Worm (Caenorhabditis elegans): Measurements from ENCODE around the gene ptrn-1.

ptrn-1 gene

DNA sequence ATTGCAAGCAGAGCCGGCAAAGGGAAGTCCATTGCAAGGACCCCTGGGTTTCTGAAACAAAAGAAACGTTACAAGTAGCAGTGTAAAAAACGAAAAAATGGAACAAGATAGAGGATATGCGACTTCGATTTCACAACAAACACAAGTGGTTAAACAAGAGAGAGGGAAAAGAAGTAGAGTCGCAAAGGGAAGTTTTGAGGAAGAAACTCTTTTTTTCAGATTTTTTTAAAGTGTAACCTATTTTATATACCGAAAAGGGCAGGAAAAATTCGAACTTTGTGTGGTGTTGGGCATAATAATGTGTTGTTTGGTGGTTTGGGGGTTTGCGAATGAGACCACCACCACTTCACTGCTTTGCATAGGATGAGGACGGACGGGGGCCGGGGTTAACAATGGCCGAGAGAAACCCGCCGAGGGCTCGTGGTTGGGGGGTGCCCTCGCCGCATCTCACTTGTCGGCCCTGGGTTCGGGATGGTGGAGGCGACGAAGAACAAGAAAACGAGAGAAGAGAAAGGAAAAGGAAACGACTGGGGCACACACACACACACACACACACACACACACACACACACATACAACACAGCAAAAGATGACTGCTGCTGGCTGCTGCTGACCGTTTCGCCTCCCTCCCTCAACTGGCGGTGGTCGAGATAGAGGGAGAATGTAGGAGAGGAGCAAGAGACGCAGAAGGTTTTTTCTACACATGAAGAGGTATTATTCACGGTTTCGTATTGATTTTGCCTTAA, at the start of gene ptrn-1:
TSS of gene ptrn-1 (minus strand) at position 51 of the 746 bp plus-strand sequence.
- TF ChIP-seq ceh-9 (tag; optimal IDR thresholded peaks at IDR 0.05) (no peak), ceh-18 (tag; optimal IDR thresholded peaks at IDR 0.05) (peak; percentile 83), madf-2 (tag; optimal IDR thresholded peaks at IDR 0.05) (no peak), rnt-1 (tag; optimal IDR thresholded peaks at IDR 0.05) (peak; percentile 68), che-1 (tag; optimal IDR thresholded peaks at IDR 0.05) (peak; percentile 47), pros-1 (tag; optimal IDR thresholded peaks at IDR 0.05) (peak; percentile 34), zip-5 (tag; optimal IDR thresholded peaks at IDR 0.05) (peak; percentile 6), ceh-6 (GFP tag; optimal IDR thresholded peaks at IDR 0.05) (peak; percentile 30), nhr-11 (tag; optimal IDR thresholded peaks at IDR 0.05) (no peak), K02D7.2 (tag; optimal IDR thresholded peaks at IDR 0.05) (peak; percentile 21), ahr-1 (tag; optimal IDR thresholded peaks at IDR 0.05) (no peak), elt-2 (tag; optimal IDR thresholded peaks at IDR 0.05) (peak; percentile 42), sox-2 (GFP tag; IDR thresholded peaks at IDR 0.05) (no peak), tbx-2 (tag; optimal IDR thresholded peaks at IDR 0.05) (peak; percentile 65), C08G9.2 (tag; optimal IDR thresholded peaks at IDR 0.05) (peak; percentile 57), hlh-30 (tag; optimal IDR thresholded peaks at IDR 0.05; ENCODE audit: insufficient read depth) (peak; percentile 73), odd-2 (tag; optimal IDR thresholded peaks at IDR 0.05) (no peak), nhr-232 (tag; optimal IDR thresholded peaks at IDR 0.05) (no peak), ceh-31 (tag; optimal IDR thresholded peaks at IDR 0.05) (peak; percentile 81), ceh-19 (GFP tag; optimal IDR thresholded peaks at IDR 0.05) (peak; percentile 66), pax-1 (tag; optimal IDR thresholded peaks at IDR 0.05) (no peak), ceh-34 (tag; optimal IDR thresholded peaks at IDR 0.05) (peak; percentile 64), ets-4 (tag; optimal IDR thresholded peaks at IDR 0.05) (no peak), ztf-16 (tag; optimal IDR thresholded peaks at IDR 0.05) (peak; percentile 52), ttx-3 (tag; optimal IDR thresholded peaks at IDR 0.05) (peak; percentile 30), unc-42 (tag; optimal IDR thresholded peaks at IDR 0.05) (peak; percentile 34), pat-9 (tag; optimal IDR thresholded peaks at IDR 0.05) (peak; percentile 50), ref-2 (tag; optimal IDR thresholded peaks at IDR 0.05) (peak; percentile 46), nfya-1 (tag; optimal IDR thresholded peaks at IDR 0.05) (peak; percentile 72), ceh-2 (tag; optimal IDR thresholded peaks at IDR 0.05) (peak; percentile 38), lin-11 (tag; optimal IDR thresholded peaks at IDR 0.05) (no peak), gmeb-2 (tag; optimal IDR thresholded peaks at IDR 0.05) (peak; percentile 2), syd-9 (tag; optimal IDR thresholded peaks at IDR 0.05) (peak; percentile 55), sdc-2 (tag; optimal IDR thresholded peaks at IDR 0.05) (peak; percentile 73), pqm-1 (tag; optimal IDR thresholded peaks at IDR 0.05) (peak; percentile 26), dve-1 (tag; optimal IDR thresholded peaks at IDR 0.05) (peak; percentile 39), ceh-48 (tag; optimal IDR thresholded peaks at IDR 0.05) (peak; percentile 21), unc-3 (GFP tag; conservative IDR thresholded peaks at IDR 0.05) (no peak), unc-3 (tag; optimal IDR thresholded peaks at IDR 0.05) (peak; percentile 67), elt-4 (tag; optimal IDR thresholded peaks at IDR 0.05) (no peak), ceh-30 (tag; optimal IDR thresholded peaks at IDR 0.05) (peak; percentile 36), unc-86 (tag; optimal IDR thresholded peaks at IDR 0.05) (peak; percentile 37), C38D4.7 (GFP tag; optimal IDR thresholded peaks at IDR 0.05) (peak; percentile 10), T23F11.4 (GFP tag; optimal IDR thresholded peaks at IDR 0.05) (peak; percentile 41), ceh-14 (tag; optimal IDR thresholded peaks at IDR 0.05) (peak; percentile 37), pha-2 (tag; optimal IDR thresholded peaks at IDR 0.05) (peak; percentile 30), ceh-45 (GFP tag; IDR thresholded peaks at IDR 0.05) (no peak), eyg-1 (tag; optimal IDR thresholded peaks at IDR 0.05) (peak; percentile 22), hlh-15 (tag; optimal IDR thresholded peaks at IDR 0.05) (no peak), pha-4 (tag; optimal IDR thresholded peaks at IDR 0.05) (no peak), unc-55 (GFP tag; optimal IDR thresholded peaks at IDR 0.05) (peak; percentile 56)

All from whole organism, late embryonic.